Fruit fly (Drosophila melanogaster): ENCODE data around the gene Acer.

The Acer gene

dm6 chr2L:8541469-8542233 is 19.9 kb downstream of the Acer start, which contains the start of gene Sema1a (continued):
- no peak for TF ChIP-seq Dp (GFP tag; optimal IDR thresholded peaks at IDR 0.05)
- peak; percentile 18 for TF ChIP-seq dmrt11E (tag; optimal IDR thresholded peaks at IDR 0.05)
- TF ChIP-seq CG5245 (GFP tag; optimal IDR thresholded peaks at IDR 0.05): peak; percentile 11
- no peak for TF ChIP-seq CG1832 (GFP tag; optimal IDR thresholded peaks at IDR 0.05)
- peak; percentile 36 for TF ChIP-seq nmo (GFP tag; optimal IDR thresholded peaks at IDR 0.05)
- TF ChIP-seq mam (GFP tag; optimal IDR thresholded peaks at IDR 0.05): peak; percentile 87
- TF ChIP-seq CG14965 (GFP tag; optimal IDR thresholded peaks at IDR 0.05; ENCODE audit: borderline replicate concordance): no peak
- peak; percentile 92 for TF ChIP-seq CG16813 (GFP tag; IDR thresholded peaks at IDR 0.05; ENCODE audit: partially characterized antibody)
- TF ChIP-seq zf30C (GFP tag; optimal IDR thresholded peaks at IDR 0.05): no peak
- TF ChIP-seq org-1 (GFP tag; optimal IDR thresholded peaks at IDR 0.05): no peak
- peak; percentile 69 for TF ChIP-seq CG12391 (tag; optimal IDR thresholded peaks at IDR 0.05)
- peak; percentile 33; the same call in 2 of the 3 replicates for TF ChIP-seq CG2889 (GFP tag; IDR thresholded peaks at IDR 0.05)
- no peak for TF ChIP-seq Tbp (GFP tag; optimal IDR thresholded peaks at IDR 0.05)
- TF ChIP-seq CHES-1-like (GFP tag; optimal IDR thresholded peaks at IDR 0.05): peak; percentile 12
- TF ChIP-seq dysf (GFP tag; IDR thresholded peaks at IDR 0.05): peak; percentile 69; the same call in 2 of the 3 replicates
- peak; percentile 86 for TF ChIP-seq zen2 (GFP tag; IDR thresholded peaks at IDR 0.05; ENCODE audit: partially characterized antibody)
- 0 out of 2 replicates have a peak, but pooled peaks have one; percentile 44 for TF ChIP-seq CG11696 (GFP tag; IDR thresholded peaks at IDR 0.05)
- no peak for TF ChIP-seq tio (GFP tag; optimal IDR thresholded peaks at IDR 0.05)
- no peak for TF ChIP-seq maf-S (GFP tag; optimal IDR thresholded peaks at IDR 0.05)
- peak; percentile 66 for TF ChIP-seq onecut (GFP tag; IDR thresholded peaks at IDR 0.05)
- no peak for TF ChIP-seq Doc2 (GFP tag; IDR thresholded peaks at IDR 0.05)
- peak; percentile 47 for TF ChIP-seq Meics (GFP tag; optimal IDR thresholded peaks at IDR 0.05)
- no peak for TF ChIP-seq Usf (GFP tag; optimal IDR thresholded peaks at IDR 0.05)
- peak; percentile 44 for TF ChIP-seq fd96Cb (tag; optimal IDR thresholded peaks at IDR 0.05)
- no peak for TF ChIP-seq pros (GFP tag; optimal IDR thresholded peaks at IDR 0.05)
- TF ChIP-seq pan (optimal IDR thresholded peaks at IDR 0.05): peak in 1 of 2 experiments; percentile 54
- TF ChIP-seq pan (GFP tag; optimal IDR thresholded peaks at IDR 0.05 in 1 of 2, IDR thresholded peaks at IDR 0.05 in 1 of 2): peak in 1 of 2 experiments; percentile 81
- peak; percentile 51; the same call in 1 of the 2 replicates for TF ChIP-seq CG4730 (GFP tag; IDR thresholded peaks at IDR 0.05)
- TF ChIP-seq D19B (GFP tag; optimal IDR thresholded peaks at IDR 0.05): peak; percentile 97
- TF ChIP-seq Jarid2 (GFP tag; optimal IDR thresholded peaks at IDR 0.05): peak; percentile 23
- peak; percentile 7 for TF ChIP-seq CG12942 (GFP tag; optimal IDR thresholded peaks at IDR 0.05)
- peak; percentile 64 to 86 for TF ChIP-seq Pdp1 (GFP tag; optimal IDR thresholded peaks at IDR 0.05)
- peak; percentile 65 for TF ChIP-seq Dll (GFP tag; IDR thresholded peaks at IDR 0.05; ENCODE audit: partially characterized antibody)
- TF ChIP-seq CG10321 (GFP tag; IDR thresholded peaks at IDR 0.05): peak; percentile 37; the same call in 1 of the 2 replicates
- no peak for TF ChIP-seq CG17186 (GFP tag; optimal IDR thresholded peaks at IDR 0.05)
- TF ChIP-seq CrebB (tag; optimal IDR thresholded peaks at IDR 0.05): peak; percentile 30
- TF ChIP-seq CG17612 (GFP tag; IDR thresholded peaks at IDR 0.05): no peak
- TF ChIP-seq CG18599 (GFP tag; optimal IDR thresholded peaks at IDR 0.05): peak; percentile 51
- peak; percentile 74 for TF ChIP-seq Oli (tag; optimal IDR thresholded peaks at IDR 0.05)
- peak; percentile 50; the same call in 1 of the 2 replicates for TF ChIP-seq Adf1 (GFP tag; IDR thresholded peaks at IDR 0.05)
- peak; percentile 81 for TF ChIP-seq CG17328 (GFP tag; IDR thresholded peaks at IDR 0.05)
- peak; percentile 29 for TF ChIP-seq CG4820 (GFP tag; optimal IDR thresholded peaks at IDR 0.05)
- TF ChIP-seq lola (GFP tag; optimal IDR thresholded peaks at IDR 0.05): peak in 1 of 3 experiments; percentile 39
- TF ChIP-seq GATAe (GFP tag; conservative IDR thresholded peaks at IDR 0.05): peak; percentile 39; the same call in 1 of the 2 replicates
- TF ChIP-seq trem (tag; optimal IDR thresholded peaks at IDR 0.05): peak; percentile 42
- peak; percentile 18 for TF ChIP-seq nom (GFP tag; optimal IDR thresholded peaks at IDR 0.05)
- TF ChIP-seq vvl (GFP tag; IDR thresholded peaks at IDR 0.05): peak; percentile 79
- peak; percentile 76 for TF ChIP-seq H2.0 (GFP tag; IDR thresholded peaks at IDR 0.05)
